Worm (Caenorhabditis elegans) whole organism, late embryonic: ENCODE data around the gene pho-12.

Experiments used
- F13H6.1 ChIP-seq: sonication (generic microtip); optimal IDR thresholded peaks from 2 replicates; lab custom pipeline; 2016; ENCODE audit warnings: missing genetic modification characterization, missing compliant biosample characterization
- ama-1 ChIP-seq: fragments of 150-350 bp; optimal IDR thresholded peaks from 2 replicates; lab custom pipeline; 2014
- ceh-24 ChIP-seq: sonication (generic microtip); optimal IDR thresholded peaks from 2 replicates; lab custom pipeline; 2016; ENCODE audit warnings: mild to moderate bottlenecking, missing genetic modification characterization, missing compliant biosample characterization
- hlh-15 ChIP-seq: sonication (generic microtip); optimal IDR thresholded peaks from 2 replicates; lab custom pipeline; 2016; ENCODE audit warnings: missing genetic modification characterization, missing compliant biosample characterization
- lin-11 ChIP-seq: fragments of 200-800 bp; sonication (Bioruptor generic); optimal IDR thresholded peaks from 2 replicates; lab custom pipeline; 2018; ENCODE audit warnings: mild to moderate bottlenecking, missing genetic modification characterization, missing compliant biosample characterization
- nhr-11 ChIP-seq: fragments of 150-350 bp; optimal IDR thresholded peaks from 2 replicates; lab custom pipeline; 2014; ENCODE audit warnings: missing biosample characterization, missing genetic modification characterization
- nhr-232 ChIP-seq: sonication (generic microtip); optimal IDR thresholded peaks from 2 replicates; lab custom pipeline; 2016; ENCODE audit warnings: missing genetic modification characterization, missing compliant biosample characterization
- pha-4 ChIP-seq: fragments of 150-350 bp; optimal IDR thresholded peaks from 2 replicates; lab custom pipeline; 2018; ENCODE audit warnings: missing biosample characterization, missing genetic modification reagents, missing genetic modification characterization

- TF ChIP-seq ceh-24 (tag; lab: Kevin White, UChicago) (no peak), F13H6.1 (tag; lab: Kevin White, UChicago) (no peak), pha-4 (tag; lab: Kevin White, UChicago) (no peak), nhr-11 (tag; lab: Kevin White, UChicago) (no peak), hlh-15 (tag; lab: Kevin White, UChicago) (no peak), nhr-232 (tag; lab: Kevin White, UChicago) (no peak), ama-1 (lab: Kevin White, UChicago) (no peak), lin-11 (tag; lab: Kevin White, UChicago) (no peak)
Measured at ce11 chrII:5101701-5102100, 41.1 kb upstream of the pho-12 start, which contains the start of the genes idpb-3 and idpb-1.
